Fruit fly (Drosophila melanogaster): ENCODE measurements around the gene spel1.
A peak's percentile ranks its signal among the peaks of the same experiment; 100 is the strongest.

Gene spel1

DNA sequence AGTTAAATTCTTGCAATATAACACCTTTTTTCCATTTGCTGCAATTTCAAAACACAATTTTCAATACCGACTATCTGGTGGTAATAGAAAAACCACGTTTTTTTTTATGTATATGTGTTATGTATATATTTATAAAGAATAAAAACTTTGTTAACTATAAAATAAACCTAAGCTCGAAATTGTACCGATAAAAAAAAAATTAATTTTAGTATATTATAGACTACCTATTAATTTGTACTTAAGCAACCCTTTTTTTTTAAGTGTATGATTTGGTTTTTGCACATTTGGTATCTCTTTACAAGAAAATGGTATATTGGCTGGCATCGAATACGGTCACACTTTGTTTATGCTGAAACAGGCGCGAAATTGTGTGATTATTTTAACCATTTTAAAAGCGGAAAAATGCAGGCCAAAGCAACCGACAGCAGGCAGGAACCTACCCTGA is at the start of gene spel1:
Gene spel1 (plus strand): TSS at position 334 of the 445 bp plus-strand sequence.
- peak; percentile 70 for TF ChIP-seq dsx (GFP tag; optimal IDR thresholded peaks at IDR 0.05; ENCODE audit: poor library complexity, severe bottlenecking)
- TF ChIP-seq Gug (GFP tag; IDR thresholded peaks at IDR 0.05) = peak; percentile 78
- TF ChIP-seq Sox14 (GFP tag; optimal IDR thresholded peaks at IDR 0.05) = peak; percentile 15
- peak; percentile 79 for TF ChIP-seq CG34406 (GFP tag; optimal IDR thresholded peaks at IDR 0.05)
- TF ChIP-seq salr (GFP tag; optimal IDR thresholded peaks at IDR 0.05) = peak in 1 of 2 experiments; percentile 53
- TF ChIP-seq svp (GFP tag) = peak; percentile 68
- TF ChIP-seq CG9139 (GFP tag; optimal IDR thresholded peaks at IDR 0.05) = no peak
- no peak for TF ChIP-seq CG1621 (tag; optimal IDR thresholded peaks at IDR 0.05)
- peak; percentile 49 for TF ChIP-seq pdm3 (GFP tag; optimal IDR thresholded peaks at IDR 0.05)
- peak; percentile 74 for TF ChIP-seq esn (GFP tag; optimal IDR thresholded peaks at IDR 0.05)
- peak; percentile 55; the same call in 1 of the 2 replicates for TF ChIP-seq CG11294 (GFP tag; IDR thresholded peaks at IDR 0.05)
- peak; percentile 84 for TF ChIP-seq CG8119 (GFP tag; IDR thresholded peaks at IDR 0.05)
- no peak for TF ChIP-seq vri (GFP tag; optimal IDR thresholded peaks at IDR 0.05)
- peak; percentile 32 for TF ChIP-seq topi (GFP tag; optimal IDR thresholded peaks at IDR 0.05)
- TF ChIP-seq CG6808 (GFP tag; optimal IDR thresholded peaks at IDR 0.05) = peak; percentile 48
- TF ChIP-seq CG32006 (GFP tag; optimal IDR thresholded peaks at IDR 0.05) = peak; percentile 73
- peak; percentile 53 for TF ChIP-seq net (GFP tag; optimal IDR thresholded peaks at IDR 0.05)
- no peak for TF ChIP-seq CG8319 (GFP tag; optimal IDR thresholded peaks at IDR 0.05)
- no peak for TF ChIP-seq fkh (GFP tag; optimal IDR thresholded peaks at IDR 0.05)
- peak; percentile 39 for TF ChIP-seq CG31627 (GFP tag; optimal IDR thresholded peaks at IDR 0.05)
- peak; percentile 72 for TF ChIP-seq CG6163 (GFP tag; IDR thresholded peaks at IDR 0.05)
- no peak for TF ChIP-seq fd59A (GFP tag; optimal IDR thresholded peaks at IDR 0.05)
- peak; percentile 78 for TF ChIP-seq CG10631 (GFP tag; optimal IDR thresholded peaks at IDR 0.05)
- peak; percentile 72 for TF ChIP-seq CG8632 (GFP tag; optimal IDR thresholded peaks at IDR 0.05)
- TF ChIP-seq Hr39 (GFP tag; optimal IDR thresholded peaks at IDR 0.05) = peak; percentile 21
- peak in 1 of 2 experiments; percentile 18 for TF ChIP-seq ss (GFP tag; optimal IDR thresholded peaks at IDR 0.05)
- peak; percentile 76 for TF ChIP-seq CG3032 (tag; optimal IDR thresholded peaks at IDR 0.05)
- TF ChIP-seq Ets21C (GFP tag; optimal IDR thresholded peaks at IDR 0.05) = no peak
- peak; percentile 85 for TF ChIP-seq Eip78C (GFP tag)
- peak; percentile 57 for TF ChIP-seq CG10669 (GFP tag; optimal IDR thresholded peaks at IDR 0.05)
- TF ChIP-seq Ets96B (tag; optimal IDR thresholded peaks at IDR 0.05) = peak; percentile 74
- TF ChIP-seq CG15336 (GFP tag; IDR thresholded peaks at IDR 0.05) = peak; percentile 80
- TF ChIP-seq Hr4 (GFP tag; optimal IDR thresholded peaks at IDR 0.05) = peak; percentile 54
- TF ChIP-seq fd85E (GFP tag; optimal IDR thresholded peaks at IDR 0.05) = no peak
- peak; percentile 71 for TF ChIP-seq OdsH (GFP tag; optimal IDR thresholded peaks at IDR 0.05)
- peak; percentile 68 for TF ChIP-seq CG6276 (GFP tag; optimal IDR thresholded peaks at IDR 0.05)
- peak; percentile 58 for TF ChIP-seq Lpt (GFP tag; optimal IDR thresholded peaks at IDR 0.05)
- peak; percentile 3 for TF ChIP-seq Eip93F (GFP tag; optimal IDR thresholded peaks at IDR 0.05)
- peak; percentile 67 for TF ChIP-seq achi (GFP tag; optimal IDR thresholded peaks at IDR 0.05)
- TF ChIP-seq CG4318 (GFP tag; optimal IDR thresholded peaks at IDR 0.05) = peak; percentile 40
- TF ChIP-seq CG11762 (GFP tag; optimal IDR thresholded peaks at IDR 0.05; ENCODE audit: insufficient read depth) = peak; percentile 43
- peak; percentile 51 for TF ChIP-seq CG6792 (GFP tag; optimal IDR thresholded peaks at IDR 0.05)
- no peak for TF ChIP-seq Hr38 (GFP tag; optimal IDR thresholded peaks at IDR 0.05)
- peak; percentile 26 for TF ChIP-seq Sox102F (GFP tag; optimal IDR thresholded peaks at IDR 0.05)
- TF ChIP-seq eg (GFP tag; IDR thresholded peaks at IDR 0.05) = peak; percentile 86
- peak; percentile 62 for TF ChIP-seq CG3919 (GFP tag; optimal IDR thresholded peaks at IDR 0.05)
- peak; percentile 63 for TF ChIP-seq Met (GFP tag; optimal IDR thresholded peaks at IDR 0.05)
- peak; percentile 37 for TF ChIP-seq spab (GFP tag; optimal IDR thresholded peaks at IDR 0.05)
- peak; percentile 66 for TF ChIP-seq acj6 (GFP tag; optimal IDR thresholded peaks at IDR 0.05)
- no peak for TF ChIP-seq Blimp-1 (GFP tag; optimal IDR thresholded peaks at IDR 0.05)
- TF ChIP-seq Sox15 (GFP tag; optimal IDR thresholded peaks at IDR 0.05) = peak; percentile 30
- TF ChIP-seq CG7368 (GFP tag; optimal IDR thresholded peaks at IDR 0.05) = peak; percentile 36

Measured in whole organism, prepupa.